Worm (Caenorhabditis elegans): ENCODE measurements around the gene bath-41.

DNA sequence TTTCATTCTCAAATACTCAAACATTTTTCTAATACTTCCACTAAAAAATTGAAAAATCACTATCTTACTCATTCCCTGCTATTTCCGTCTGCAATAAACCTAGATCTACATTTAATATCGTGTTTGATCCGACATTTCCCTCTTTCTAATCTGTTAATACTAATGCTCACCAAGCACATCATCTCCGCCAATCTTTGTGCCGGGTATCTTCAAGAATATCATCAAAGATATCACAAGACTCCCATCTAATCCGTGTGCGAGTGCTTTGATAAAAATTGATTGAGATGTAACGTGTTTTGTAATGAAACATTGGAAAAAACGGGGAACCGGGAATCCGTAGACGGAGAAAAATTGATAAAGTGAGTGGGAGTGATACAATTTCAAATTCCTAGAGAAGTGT, 42.7 kb downstream of the bath-41 start:
- TF ChIP-seq pha-4 (tag; optimal IDR thresholded peaks at IDR 0.05) = no peak
- no peak for TF ChIP-seq snpc-4 (tag; optimal IDR thresholded peaks at IDR 0.05)
- TF ChIP-seq nhr-76 (tag; optimal IDR thresholded peaks at IDR 0.05) = no peak
- TF ChIP-seq mep-1 (tag; optimal IDR thresholded peaks at IDR 0.05) = no peak
- TF ChIP-seq unc-62 (GFP tag; optimal IDR thresholded peaks at IDR 0.05) = no peak
- no peak for TF ChIP-seq mab-5 (tag; optimal IDR thresholded peaks at IDR 0.05)
- no peak for TF ChIP-seq elt-1 (tag; optimal IDR thresholded peaks at IDR 0.05; ENCODE audit: borderline replicate concordance, insufficient read depth)
- no peak for TF ChIP-seq nhr-12 (tag; optimal IDR thresholded peaks at IDR 0.05)
- no peak for TF ChIP-seq M03D4.4 (tag; optimal IDR thresholded peaks at IDR 0.05)
- TF ChIP-seq ztf-11 (tag; optimal IDR thresholded peaks at IDR 0.05) = no peak
- no peak for TF ChIP-seq bed-3 (GFP tag; optimal IDR thresholded peaks at IDR 0.05)
- TF ChIP-seq nhr-237 (tag; optimal IDR thresholded peaks at IDR 0.05) = no peak
